Worm (Caenorhabditis elegans) whole organism, L1 larva: ENCODE data around the gene R05G6.1.

Experiments
- C16A3.4 ChIP-seq: fragments of 150-350 bp; optimal IDR thresholded peaks from 2 replicates; lab custom pipeline; 2014; ENCODE audit warnings: missing biosample characterization, missing genetic modification characterization
- C34B4.2 ChIP-seq: sonication (generic microtip); optimal IDR thresholded peaks from 2 replicates; lab custom pipeline; 2017; ENCODE audit warnings: mild to moderate bottlenecking, missing genetic modification characterization, missing compliant biosample characterization
- alr-1 ChIP-seq: fragments of 200-800 bp; sonication (Bioruptor generic); optimal IDR thresholded peaks from 2 replicates; lab custom pipeline; 2018; ENCODE audit warnings: borderline replicate concordance, mild to moderate bottlenecking, missing genetic modification characterization, missing compliant biosample characterization
- ama-1 ChIP-seq: fragments of 150-350 bp; optimal IDR thresholded peaks from 2 replicates; lab custom pipeline; 2014
- ceh-63 ChIP-seq: fragments of 200-800 bp; sonication (Bioruptor generic); optimal IDR thresholded peaks from 2 replicates; lab custom pipeline; 2018; ENCODE audit warnings: mild to moderate bottlenecking, missing genetic modification characterization, missing compliant biosample characterization
- ceh-8 ChIP-seq: fragments of 200-800 bp; sonication (Bioruptor generic); optimal IDR thresholded peaks from 2 replicates; lab custom pipeline; 2018; ENCODE audit warnings: mild to moderate bottlenecking, missing genetic modification characterization, moderate library complexity, missing compliant biosample characterization
- ceh-82 ChIP-seq, 3 experiments: fragments of 150-350 bp in 1 of 3; sonication (generic microtip) in 2 of 3; optimal IDR thresholded peaks; 2 replicates each; lab custom pipeline; 2014 to 2017; ENCODE audit warnings: missing biosample characterization in 3 of 3, missing genetic modification characterization in 3 of 3
- ceh-88 ChIP-seq: fragments of 200-800 bp; sonication (Bioruptor generic); IDR thresholded peaks from 2 replicates; pipeline ENCODE4 v1.3.6; 2022; ENCODE audit warnings: missing genetic modification characterization, missing compliant biosample characterization
- dpl-1 ChIP-seq, 3 experiments: fragments of 150-350 bp in 2 of 3; sonication (generic microtip) in 1 of 3; optimal IDR thresholded peaks; 2 replicates each; lab custom pipeline; 2014 to 2017; ENCODE audit warnings: missing biosample characterization in 3 of 3, missing genetic modification characterization in 3 of 3, missing genetic modification reagents in 3 of 3
- dsc-1 ChIP-seq: sonication (generic microtip); optimal IDR thresholded peaks from 2 replicates; lab custom pipeline; 2016; ENCODE audit warnings: mild to moderate bottlenecking, missing genetic modification characterization, missing compliant biosample characterization
- efl-1 ChIP-seq, 4 experiments: fragments of 150-350 bp; optimal IDR thresholded peaks in 3 of 4; peaks in 1 of 4; 1 replicate in 1 of 4; 2 replicates in 3 of 4; lab custom pipeline; 2014; ENCODE audit warnings: missing biosample characterization in 2 of 4, missing genetic modification characterization in 2 of 4, missing genetic modification reagents in 2 of 4
- egl-27 ChIP-seq, 2 experiments: fragments of 150-350 bp in 1 of 2; sonication (generic microtip); optimal IDR thresholded peaks; 3 replicates each; lab custom pipeline; 2017 to 2018; ENCODE audit warnings: missing biosample characterization in 2 of 2, missing genetic modification characterization in 2 of 2, missing genetic modification reagents in 2 of 2
- elt-3 ChIP-seq, 6 experiments: fragments of 150-350 bp in 1 of 6; sonication (generic microtip); optimal IDR thresholded peaks; 2 replicates each; lab custom pipeline; 2017 to 2018; ENCODE audit warnings: missing biosample characterization in 6 of 6, missing genetic modification characterization in 6 of 6, inconsistent platforms in 1 of 6
- ets-5 ChIP-seq: fragments of 200-800 bp; sonication (Bioruptor generic); IDR thresholded peaks from 2 replicates; pipeline ENCODE4 v1.3.6; 2022; ENCODE audit warnings: missing genetic modification characterization, missing compliant biosample characterization
- fkh-4 ChIP-seq: sonication (generic microtip); optimal IDR thresholded peaks from 2 replicates; lab custom pipeline; 2016; ENCODE audit warnings: missing compliant biosample characterization, missing genetic modification characterization, borderline replicate concordance
- fkh-8 ChIP-seq: sonication (generic microtip); optimal IDR thresholded peaks from 2 replicates; lab custom pipeline; 2016; ENCODE audit warnings: mild to moderate bottlenecking, missing genetic modification characterization, missing compliant biosample characterization
- hpl-2 ChIP-seq: fragments of 150-350 bp; optimal IDR thresholded peaks from 2 replicates; lab custom pipeline; 2014; ENCODE audit warnings: missing biosample characterization, missing genetic modification reagents, missing genetic modification characterization
- jun-1 ChIP-seq: fragments of 150-350 bp; optimal IDR thresholded peaks from 2 replicates; lab custom pipeline; 2014; ENCODE audit warnings: missing biosample characterization, missing genetic modification reagents, missing genetic modification characterization
- lin-14 ChIP-seq: fragments of 200-800 bp; sonication (Bioruptor generic); optimal IDR thresholded peaks from 2 replicates; lab custom pipeline; 2018; ENCODE audit warnings: mild to moderate bottlenecking, missing genetic modification characterization, moderate library complexity, missing compliant biosample characterization
- lin-39 ChIP-seq: fragments of 150-350 bp; optimal IDR thresholded peaks from 2 replicates; lab custom pipeline; 2014; ENCODE audit warnings: missing biosample characterization, missing genetic modification reagents, missing genetic modification characterization
- mab-9 ChIP-seq: fragments of 200-800 bp; sonication (Bioruptor generic); IDR thresholded peaks from 2 replicates; pipeline ENCODE4 v1.3.6; 2022; ENCODE audit warnings: missing genetic modification reagents, missing genetic modification characterization, missing compliant biosample characterization
- mdl-1 ChIP-seq, 2 experiments: fragments of 150-350 bp; optimal IDR thresholded peaks; 2 replicates each; lab custom pipeline; 2014 to 2017; ENCODE audit warnings: missing biosample characterization in 2 of 2, missing genetic modification characterization in 2 of 2, inconsistent platforms in 1 of 2
- mef-2 ChIP-seq: fragments of 150-350 bp; optimal IDR thresholded peaks from 2 replicates; lab custom pipeline; 2014; ENCODE audit warnings: missing biosample characterization, missing genetic modification characterization
- mep-1 ChIP-seq: fragments of 150-350 bp; optimal IDR thresholded peaks from 2 replicates; lab custom pipeline; 2014; ENCODE audit warnings: missing biosample characterization, missing genetic modification characterization
- nhr-11 ChIP-seq: fragments of 150-350 bp; optimal IDR thresholded peaks from 2 replicates; lab custom pipeline; 2014; ENCODE audit warnings: missing biosample characterization, missing genetic modification characterization
- nhr-237 ChIP-seq: fragments of 150-350 bp; optimal IDR thresholded peaks from 2 replicates; lab custom pipeline; 2014; ENCODE audit warnings: missing biosample characterization, missing genetic modification characterization
- nhr-76 ChIP-seq: sonication (generic microtip); optimal IDR thresholded peaks from 2 replicates; lab custom pipeline; 2017; ENCODE audit warnings: missing biosample characterization, missing genetic modification characterization
- nhr-77 ChIP-seq: fragments of 150-350 bp; optimal IDR thresholded peaks from 2 replicates; lab custom pipeline; 2014; ENCODE audit warnings: missing biosample characterization, missing genetic modification characterization
- nhr-84 ChIP-seq: sonication (generic microtip); optimal IDR thresholded peaks from 2 replicates; lab custom pipeline; 2017; ENCODE audit warnings: missing biosample characterization, missing genetic modification characterization
- pag-3 ChIP-seq: sonication (generic microtip); optimal IDR thresholded peaks from 2 replicates; lab custom pipeline; 2017; ENCODE audit warnings: missing genetic modification characterization, mild to moderate bottlenecking, missing compliant biosample characterization, antibody characterized with exemption, borderline replicate concordance; ENCODE audit not compliant: insufficient read depth
- pax-3 ChIP-seq: fragments of 200-800 bp; sonication (Bioruptor generic); optimal IDR thresholded peaks from 2 replicates; lab custom pipeline; 2018; ENCODE audit warnings: mild to moderate bottlenecking, missing genetic modification characterization, moderate library complexity, missing compliant biosample characterization
- skn-1 ChIP-seq: fragments of 150-350 bp; optimal IDR thresholded peaks from 2 replicates; lab custom pipeline; 2014; ENCODE audit warnings: missing biosample characterization, missing genetic modification characterization
- snpc-4 ChIP-seq: fragments of 150-350 bp; optimal IDR thresholded peaks from 2 replicates; lab custom pipeline; 2014; ENCODE audit warnings: missing biosample characterization, missing genetic modification characterization
- sox-4 ChIP-seq: sonication (generic microtip); optimal IDR thresholded peaks from 2 replicates; lab custom pipeline; 2016; ENCODE audit warnings: missing genetic modification characterization, missing compliant biosample characterization
- sptf-1 ChIP-seq: fragments of 150-350 bp; optimal IDR thresholded peaks from 2 replicates; lab custom pipeline; 2014; ENCODE audit warnings: missing biosample characterization, missing genetic modification characterization
- sup-37 ChIP-seq: fragments of 200-800 bp; sonication (Bioruptor generic); optimal IDR thresholded peaks from 2 replicates; lab custom pipeline; 2018; ENCODE audit warnings: mild to moderate bottlenecking, missing genetic modification characterization, missing compliant biosample characterization
- swsn-7 ChIP-seq: sonication (generic microtip); optimal IDR thresholded peaks from 2 replicates; lab custom pipeline; 2016; ENCODE audit warnings: missing genetic modification characterization, missing compliant biosample characterization
- tbx-2 ChIP-seq: sonication (generic microtip); optimal IDR thresholded peaks from 2 replicates; lab custom pipeline; 2016; ENCODE audit warnings: missing genetic modification characterization, missing compliant biosample characterization
- tlp-1 ChIP-seq: fragments of 150-350 bp; optimal IDR thresholded peaks from 2 replicates; lab custom pipeline; 2014; ENCODE audit warnings: missing biosample characterization, missing genetic modification characterization
- unc-130 ChIP-seq: fragments of 150-350 bp; optimal IDR thresholded peaks from 2 replicates; lab custom pipeline; 2017; ENCODE audit warnings: missing biosample characterization, missing genetic modification characterization, inconsistent platforms
- unc-30 ChIP-seq: sonication (generic microtip); optimal IDR thresholded peaks from 2 replicates; lab custom pipeline; 2017; ENCODE audit warnings: missing biosample characterization, missing genetic modification characterization
- unc-62 ChIP-seq: fragments of 150-350 bp; optimal IDR thresholded peaks from 2 replicates; lab custom pipeline; 2014; ENCODE audit warnings: missing biosample characterization, missing genetic modification reagents, missing genetic modification characterization
- unc-86 ChIP-seq: sonication (generic microtip); optimal IDR thresholded peaks from 2 replicates; lab custom pipeline; 2016; ENCODE audit warnings: missing genetic modification characterization, missing compliant biosample characterization
- unc-98 ChIP-seq: fragments of 200-800 bp; sonication (Bioruptor generic); IDR thresholded peaks from 2 replicates; pipeline ENCODE4 v1.3.6; 2022; ENCODE audit warnings: missing genetic modification characterization, missing compliant biosample characterization
- vab-15 ChIP-seq: sonication (generic microtip); optimal IDR thresholded peaks from 2 replicates; lab custom pipeline; 2017; ENCODE audit warnings: missing genotype, mild to moderate bottlenecking, missing genetic modification characterization, missing compliant biosample characterization
- xbp-1 ChIP-seq: sonication (generic microtip); optimal IDR thresholded peaks from 2 replicates; lab custom pipeline; 2016; ENCODE audit warnings: missing genetic modification characterization, missing compliant biosample characterization
- zag-1 ChIP-seq: fragments of 150-350 bp; optimal IDR thresholded peaks from 2 replicates; lab custom pipeline; 2014; ENCODE audit warnings: missing biosample characterization, missing genetic modification characterization
- zip-4 ChIP-seq: fragments of 200-800 bp; sonication (Bioruptor generic); optimal IDR thresholded peaks from 2 replicates; lab custom pipeline; 2018; ENCODE audit warnings: mild to moderate bottlenecking, missing genetic modification characterization, moderate library complexity, missing compliant biosample characterization

The R05G6.1 gene

ce11 chrIV:7507305-7507704 lies 25.2 kb upstream of the R05G6.1 start (continued):
- TF ChIP-seq skn-1 (tag; lab: Kevin White, UChicago) = peak; percentile 37
- TF ChIP-seq unc-130 (tag; lab: Kevin White, UChicago) = peak; percentile 73
- TF ChIP-seq mef-2 = no peak
- peak; percentile 11 to 45 for TF ChIP-seq efl-1 (optimal IDR thresholded peaks at IDR 0.05; lab: Kevin White, UChicago)
- peak; percentile 59 to 97 for TF ChIP-seq efl-1 (GFP tag; optimal IDR thresholded peaks at IDR 0.05 in 1 of 2; lab: Kevin White, UChicago)
- no peak for TF ChIP-seq fkh-4 (tag; lab: Kevin White, UChicago)
- TF ChIP-seq C34B4.2 (tag; lab: Kevin White, UChicago) = no peak
- TF ChIP-seq mab-9 = no peak
- TF ChIP-seq pax-3 (tag; lab: Kevin White, UChicago) = peak; percentile 11
- no peak for TF ChIP-seq nhr-76
- TF ChIP-seq snpc-4 = no peak
- TF ChIP-seq sox-4 (tag; lab: Kevin White, UChicago) = no peak
- TF ChIP-seq xbp-1 = no peak
- TF ChIP-seq swsn-7 (tag; lab: Kevin White, UChicago) = peak; percentile 35
- no peak for TF ChIP-seq egl-27 (tag; optimal IDR thresholded peaks at IDR 0.05; lab: Kevin White, UChicago)
- TF ChIP-seq dsc-1 (tag; lab: Kevin White, UChicago) = no peak
- no peak for TF ChIP-seq tbx-2 (tag; lab: Kevin White, UChicago)
- no peak for TF ChIP-seq sup-37 (GFP tag; lab: Kevin White, UChicago)
- TF ChIP-seq ceh-8 (GFP tag; lab: Kevin White, UChicago) = no peak
- peak in 2 of 3 experiments; percentile 51 to 66 for TF ChIP-seq dpl-1 (GFP tag; optimal IDR thresholded peaks at IDR 0.05; lab: Kevin White, UChicago)
- peak in 1 of 3 experiments; percentile 21 for TF ChIP-seq ceh-82 (tag; optimal IDR thresholded peaks at IDR 0.05; lab: Kevin White, UChicago)
- no peak for TF ChIP-seq unc-86
- TF ChIP-seq nhr-11 (tag; lab: Kevin White, UChicago) = no peak
- TF ChIP-seq, all 84 proteins: peak for 32

ce11 chrIV:7507841-7508509 lies 24.5 kb upstream of the R05G6.1 start, which contains the start of the genes vdac-1 and R05G6.5:
vdac-1 (minus strand) TSS chrIV:7507891.
R05G6.5 (plus strand) TSS chrIV:7508367.
- peak; percentile 97 for TF ChIP-seq lin-14 (GFP tag; lab: Kevin White, UChicago)
- peak; percentile 90 for TF ChIP-seq C16A3.4 (tag; lab: Kevin White, UChicago)
- TF ChIP-seq ama-1 (lab: Kevin White, UChicago) = no peak
- peak; percentile 63 for TF ChIP-seq skn-1 (tag; lab: Kevin White, UChicago)
- TF ChIP-seq vab-15 (tag; lab: Kevin White, UChicago) = peak; percentile 8
- TF ChIP-seq mep-1 = peak; percentile 54
- peak; percentile 30 for TF ChIP-seq mef-2
- no peak for TF ChIP-seq pag-3 (tag; lab: Kevin White, UChicago)
- no peak for TF ChIP-seq sox-4 (tag; lab: Kevin White, UChicago)
- peak; percentile 87 for TF ChIP-seq C34B4.2 (tag; lab: Kevin White, UChicago)
- peak; percentile 73 for TF ChIP-seq nhr-237 (tag; lab: Kevin White, UChicago)
- TF ChIP-seq ceh-88 (GFP tag; lab: Robert Waterston, UW) = peak; percentile 49; the same call in 1 of the 2 replicates
- TF ChIP-seq alr-1 (tag; lab: Kevin White, UChicago) = no peak
- TF ChIP-seq nhr-84 (tag; lab: Kevin White, UChicago) = no peak
- TF ChIP-seq fkh-8 (tag; lab: Kevin White, UChicago) = peak; percentile 81
- TF ChIP-seq lin-39 (tag; lab: Kevin White, UChicago) = no peak
- TF ChIP-seq unc-62 = no peak
- peak in 4 of 6 experiments; percentile 30 to 78 (median 46) for TF ChIP-seq elt-3 (tag; optimal IDR thresholded peaks at IDR 0.05; lab: Kevin White, UChicago)
- TF ChIP-seq fkh-4 (tag; lab: Kevin White, UChicago) = no peak
- TF ChIP-seq ceh-8 (GFP tag; lab: Kevin White, UChicago) = no peak
- peak; percentile 83 for TF ChIP-seq xbp-1
- TF ChIP-seq efl-1 (optimal IDR thresholded peaks at IDR 0.05; lab: Kevin White, UChicago) = peak; percentile 59 to 93
- TF ChIP-seq efl-1 (GFP tag; optimal IDR thresholded peaks at IDR 0.05 in 1 of 2; lab: Kevin White, UChicago) = peak; percentile 90 to 99
- TF ChIP-seq sup-37 (GFP tag; lab: Kevin White, UChicago) = peak; percentile 25
- no peak for TF ChIP-seq sptf-1 (tag; lab: Kevin White, UChicago)
- TF ChIP-seq nhr-77 (tag; lab: Kevin White, UChicago) = peak; percentile 90
- no peak for TF ChIP-seq ets-5 (GFP tag; lab: Robert Waterston, UW)
- no peak for TF ChIP-seq hpl-2 (GFP tag; lab: Kevin White, UChicago)
- no peak for TF ChIP-seq ceh-63
- no peak for TF ChIP-seq tlp-1 (tag; lab: Kevin White, UChicago)
- TF ChIP-seq unc-30 = no peak
- TF ChIP-seq jun-1 (tag; lab: Kevin White, UChicago) = peak; percentile 58
- TF ChIP-seq unc-86 = peak; percentile 56
- TF ChIP-seq zag-1 = no peak
- TF ChIP-seq mdl-1 (tag; optimal IDR thresholded peaks at IDR 0.05; lab: Kevin White, UChicago) = peak in 1 of 2 experiments; percentile 89
- peak; percentile 11 for TF ChIP-seq snpc-4
- TF ChIP-seq unc-98 (GFP tag; lab: Robert Waterston, UW) = no peak
- no peak for TF ChIP-seq zip-4 (GFP tag; lab: Kevin White, UChicago)
